Worm (Caenorhabditis elegans) whole organism, L1 larva: ENCODE results near the gene swt-5.
A peak's percentile ranks its signal among the peaks of the same experiment; 100 is the strongest.

Experiments
- C04F5.9 ChIP-seq: sonication (generic microtip); optimal IDR thresholded peaks from 2 replicates; lab custom pipeline; 2016; ENCODE audit warnings: missing genetic modification characterization, missing compliant biosample characterization
- C34B4.2 ChIP-seq: sonication (generic microtip); optimal IDR thresholded peaks from 2 replicates; lab custom pipeline; 2017; ENCODE audit warnings: mild to moderate bottlenecking, missing genetic modification characterization, missing compliant biosample characterization
- Y116A8C.19 ChIP-seq: sonication (generic microtip); optimal IDR thresholded peaks from 2 replicates; lab custom pipeline; 2016; ENCODE audit warnings: missing compliant biosample characterization, missing genetic modification characterization, borderline replicate concordance
- aly-2 ChIP-seq: fragments of 150-350 bp; optimal IDR thresholded peaks from 2 replicates; lab custom pipeline; 2014; ENCODE audit warnings: missing biosample characterization, missing genetic modification characterization
- ama-1 ChIP-seq: fragments of 150-350 bp; optimal IDR thresholded peaks from 2 replicates; lab custom pipeline; 2014
- blmp-1 ChIP-seq: fragments of 150-350 bp; optimal IDR thresholded peaks from 2 replicates; lab custom pipeline; 2014; ENCODE audit warnings: missing biosample characterization, missing genetic modification characterization
- ceh-63 ChIP-seq: fragments of 200-800 bp; sonication (Bioruptor generic); optimal IDR thresholded peaks from 2 replicates; lab custom pipeline; 2018; ENCODE audit warnings: mild to moderate bottlenecking, missing genetic modification characterization, missing compliant biosample characterization
- ceh-8 ChIP-seq: fragments of 200-800 bp; sonication (Bioruptor generic); optimal IDR thresholded peaks from 2 replicates; lab custom pipeline; 2018; ENCODE audit warnings: mild to moderate bottlenecking, missing genetic modification characterization, moderate library complexity, missing compliant biosample characterization
- ceh-82 ChIP-seq, 3 experiments: fragments of 150-350 bp in 1 of 3; sonication (generic microtip) in 2 of 3; optimal IDR thresholded peaks; 2 replicates each; lab custom pipeline; 2014 to 2017; ENCODE audit warnings: missing biosample characterization in 3 of 3, missing genetic modification characterization in 3 of 3
- ceh-88 ChIP-seq: fragments of 200-800 bp; sonication (Bioruptor generic); IDR thresholded peaks from 2 replicates; pipeline ENCODE4 v1.3.6; 2022; ENCODE audit warnings: missing genetic modification characterization, missing compliant biosample characterization
- ceh-90 ChIP-seq: sonication (generic microtip); optimal IDR thresholded peaks from 2 replicates; lab custom pipeline; 2016; ENCODE audit warnings: missing genetic modification characterization, missing compliant biosample characterization
- dpl-1 ChIP-seq, 3 experiments: fragments of 150-350 bp in 2 of 3; sonication (generic microtip) in 1 of 3; optimal IDR thresholded peaks; 2 replicates each; lab custom pipeline; 2014 to 2017; ENCODE audit warnings: missing biosample characterization in 3 of 3, missing genetic modification characterization in 3 of 3, missing genetic modification reagents in 3 of 3
- efl-1 ChIP-seq, 4 experiments: fragments of 150-350 bp; optimal IDR thresholded peaks in 3 of 4; peaks in 1 of 4; 1 replicate in 1 of 4; 2 replicates in 3 of 4; lab custom pipeline; 2014; ENCODE audit warnings: missing biosample characterization in 2 of 4, missing genetic modification characterization in 2 of 4, missing genetic modification reagents in 2 of 4
- egl-13 ChIP-seq: sonication (generic microtip); optimal IDR thresholded peaks from 2 replicates; lab custom pipeline; 2016; ENCODE audit warnings: missing genotype, missing genetic modification reagents, missing genetic modification characterization, missing compliant biosample characterization
- ets-5 ChIP-seq: fragments of 200-800 bp; sonication (Bioruptor generic); IDR thresholded peaks from 2 replicates; pipeline ENCODE4 v1.3.6; 2022; ENCODE audit warnings: missing genetic modification characterization, missing compliant biosample characterization
- fkh-10 ChIP-seq: sonication (generic microtip); optimal IDR thresholded peaks from 2 replicates; lab custom pipeline; 2017; ENCODE audit warnings: missing biosample characterization, missing genetic modification reagents, missing genetic modification characterization
- fkh-4 ChIP-seq: sonication (generic microtip); optimal IDR thresholded peaks from 2 replicates; lab custom pipeline; 2016; ENCODE audit warnings: missing compliant biosample characterization, missing genetic modification characterization, borderline replicate concordance
- fos-1 ChIP-seq: fragments of 150-350 bp; optimal IDR thresholded peaks from 2 replicates; lab custom pipeline; 2014; ENCODE audit warnings: missing biosample characterization, missing genetic modification characterization
- hlh-17 ChIP-seq: fragments of 200-800 bp; sonication (Bioruptor generic); optimal IDR thresholded peaks from 2 replicates; lab custom pipeline; 2018; ENCODE audit warnings: missing genetic modification characterization, mild to moderate bottlenecking, missing compliant biosample characterization, moderate library complexity, borderline replicate concordance
- hpl-2 ChIP-seq: fragments of 150-350 bp; optimal IDR thresholded peaks from 2 replicates; lab custom pipeline; 2014; ENCODE audit warnings: missing biosample characterization, missing genetic modification reagents, missing genetic modification characterization
- jun-1 ChIP-seq: fragments of 150-350 bp; optimal IDR thresholded peaks from 2 replicates; lab custom pipeline; 2014; ENCODE audit warnings: missing biosample characterization, missing genetic modification reagents, missing genetic modification characterization
- lin-13 ChIP-seq: fragments of 150-350 bp; optimal IDR thresholded peaks from 2 replicates; lab custom pipeline; 2014; ENCODE audit warnings: missing biosample characterization, missing genetic modification reagents, missing genetic modification characterization
- lin-15B ChIP-seq: fragments of 150-350 bp; sonication (generic microtip); optimal IDR thresholded peaks from 3 replicates; lab custom pipeline; 2014; ENCODE audit warnings: missing biosample characterization, missing genetic modification characterization
- lin-35 ChIP-seq, 2 experiments: fragments of 150-350 bp; optimal IDR thresholded peaks; 2 replicates each; lab custom pipeline; 2014; ENCODE audit warnings: missing biosample characterization in 2 of 2, missing genetic modification characterization in 2 of 2, missing genetic modification reagents in 2 of 2
- lir-3 ChIP-seq: sonication (generic microtip); optimal IDR thresholded peaks from 2 replicates; lab custom pipeline; 2016; ENCODE audit warnings: mild to moderate bottlenecking, missing genetic modification characterization, moderate library complexity, missing compliant biosample characterization; ENCODE audit not compliant: poor library complexity
- lsy-2 ChIP-seq, 2 experiments: fragments of 150-350 bp; optimal IDR thresholded peaks; 2 replicates each; lab custom pipeline; 2014; ENCODE audit warnings: missing biosample characterization in 2 of 2, missing genetic modification characterization in 2 of 2
- mab-9 ChIP-seq: fragments of 200-800 bp; sonication (Bioruptor generic); IDR thresholded peaks from 2 replicates; pipeline ENCODE4 v1.3.6; 2022; ENCODE audit warnings: missing genetic modification reagents, missing genetic modification characterization, missing compliant biosample characterization
- mdl-1 ChIP-seq, 2 experiments: fragments of 150-350 bp; optimal IDR thresholded peaks; 2 replicates each; lab custom pipeline; 2014 to 2017; ENCODE audit warnings: missing biosample characterization in 2 of 2, missing genetic modification characterization in 2 of 2, inconsistent platforms in 1 of 2
- mef-2 ChIP-seq: fragments of 150-350 bp; optimal IDR thresholded peaks from 2 replicates; lab custom pipeline; 2014; ENCODE audit warnings: missing biosample characterization, missing genetic modification characterization
- mep-1 ChIP-seq: fragments of 150-350 bp; optimal IDR thresholded peaks from 2 replicates; lab custom pipeline; 2014; ENCODE audit warnings: missing biosample characterization, missing genetic modification characterization
- nhr-20 ChIP-seq: sonication (generic microtip); optimal IDR thresholded peaks from 2 replicates; lab custom pipeline; 2016; ENCODE audit warnings: mild to moderate bottlenecking, missing genetic modification characterization, missing compliant biosample characterization
- nhr-28 ChIP-seq: fragments of 150-350 bp; optimal IDR thresholded peaks from 2 replicates; lab custom pipeline; 2014; ENCODE audit warnings: missing biosample characterization, missing genetic modification characterization
- nhr-71 ChIP-seq: sonication (generic microtip); optimal IDR thresholded peaks from 2 replicates; lab custom pipeline; 2016; ENCODE audit warnings: mild to moderate bottlenecking, missing genetic modification characterization, moderate library complexity, missing compliant biosample characterization
- nhr-77 ChIP-seq: fragments of 150-350 bp; optimal IDR thresholded peaks from 2 replicates; lab custom pipeline; 2014; ENCODE audit warnings: missing biosample characterization, missing genetic modification characterization
- nhr-85 ChIP-seq: sonication (generic microtip); peaks from one replicate; lab custom pipeline; 2016; ENCODE audit warnings: missing genetic modification characterization, inconsistent platforms, missing compliant biosample characterization
- nhr-90 ChIP-seq: sonication (generic microtip); optimal IDR thresholded peaks from 2 replicates; lab custom pipeline; 2016; ENCODE audit warnings: mild to moderate bottlenecking, missing genetic modification characterization, missing compliant biosample characterization; ENCODE audit not compliant: poor library complexity
- pag-3 ChIP-seq: sonication (generic microtip); optimal IDR thresholded peaks from 2 replicates; lab custom pipeline; 2017; ENCODE audit warnings: missing genetic modification characterization, mild to moderate bottlenecking, missing compliant biosample characterization, antibody characterized with exemption, borderline replicate concordance; ENCODE audit not compliant: insufficient read depth
- pax-3 ChIP-seq: fragments of 200-800 bp; sonication (Bioruptor generic); optimal IDR thresholded peaks from 2 replicates; lab custom pipeline; 2018; ENCODE audit warnings: mild to moderate bottlenecking, missing genetic modification characterization, moderate library complexity, missing compliant biosample characterization
- pqm-1 ChIP-seq: sonication (generic microtip); optimal IDR thresholded peaks from 3 replicates; lab custom pipeline; 2017; ENCODE audit warnings: missing biosample characterization, missing genetic modification characterization
- rnt-1 ChIP-seq: sonication (generic microtip); optimal IDR thresholded peaks from 2 replicates; lab custom pipeline; 2016; ENCODE audit warnings: mild to moderate bottlenecking, missing genetic modification characterization, moderate library complexity, missing compliant biosample characterization
- skn-1 ChIP-seq: fragments of 150-350 bp; optimal IDR thresholded peaks from 2 replicates; lab custom pipeline; 2014; ENCODE audit warnings: missing biosample characterization, missing genetic modification characterization
- snpc-4 ChIP-seq: fragments of 150-350 bp; optimal IDR thresholded peaks from 2 replicates; lab custom pipeline; 2014; ENCODE audit warnings: missing biosample characterization, missing genetic modification characterization
- sup-37 ChIP-seq: fragments of 200-800 bp; sonication (Bioruptor generic); optimal IDR thresholded peaks from 2 replicates; lab custom pipeline; 2018; ENCODE audit warnings: mild to moderate bottlenecking, missing genetic modification characterization, missing compliant biosample characterization
- swsn-7 ChIP-seq: sonication (generic microtip); optimal IDR thresholded peaks from 2 replicates; lab custom pipeline; 2016; ENCODE audit warnings: missing genetic modification characterization, missing compliant biosample characterization
- tlp-1 ChIP-seq: fragments of 150-350 bp; optimal IDR thresholded peaks from 2 replicates; lab custom pipeline; 2014; ENCODE audit warnings: missing biosample characterization, missing genetic modification characterization
- unc-30 ChIP-seq: sonication (generic microtip); optimal IDR thresholded peaks from 2 replicates; lab custom pipeline; 2017; ENCODE audit warnings: missing biosample characterization, missing genetic modification characterization
- unc-86 ChIP-seq: sonication (generic microtip); optimal IDR thresholded peaks from 2 replicates; lab custom pipeline; 2016; ENCODE audit warnings: missing genetic modification characterization, missing compliant biosample characterization
- ztf-4 ChIP-seq: fragments of 150-350 bp; optimal IDR thresholded peaks from 2 replicates; lab custom pipeline; 2014; ENCODE audit warnings: missing biosample characterization, missing genetic modification characterization

Gene swt-5

ce11 chrV:9503152-9503817 is 2.1 kb downstream of the swt-5 start (continued):
- TF ChIP-seq nhr-85 (tag; lab: Kevin White, UChicago) = peak; percentile 83
- no peak for TF ChIP-seq hpl-2 (GFP tag; lab: Kevin White, UChicago)
- peak; percentile 63 for TF ChIP-seq fos-1
- no peak for TF ChIP-seq mef-2 (tag; lab: Kevin White, UChicago)
- no peak for TF ChIP-seq sup-37
- TF ChIP-seq egl-13 (tag; lab: Kevin White, UChicago) = peak; percentile 67
- no peak for TF ChIP-seq ceh-90 (tag; lab: Kevin White, UChicago)
- peak; percentile 95 for TF ChIP-seq snpc-4
- TF ChIP-seq ama-1 (lab: Kevin White, UChicago) = peak; percentile 5
- TF ChIP-seq ceh-88 (GFP tag; lab: Robert Waterston, UW) = 0 out of 2 replicates have a peak, but pooled peaks have one; percentile 20
- TF ChIP-seq nhr-90 (tag; lab: Kevin White, UChicago) = peak; percentile 83
- TF ChIP-seq aly-2 (tag; lab: Kevin White, UChicago) = peak; percentile 19
- no peak for TF ChIP-seq ets-5 (GFP tag; lab: Robert Waterston, UW)
- TF ChIP-seq C34B4.2 (tag; lab: Kevin White, UChicago) = no peak
- no peak for TF ChIP-seq nhr-28 (tag; lab: Kevin White, UChicago)
- TF ChIP-seq nhr-20 = peak; percentile 81
- TF ChIP-seq ceh-63 (GFP tag; lab: Kevin White, UChicago) = no peak

ce11 chrV:9504474-9504960 is 3.3 kb downstream of the swt-5 start, which contains the start of gene haao-1:
Gene haao-1 (plus strand): TSS chrV:9504910.
- TF ChIP-seq lsy-2 (tag; optimal IDR thresholded peaks at IDR 0.05; lab: Kevin White, UChicago) (no peak), mep-1 (tag; lab: Kevin White, UChicago) (peak; percentile 30), C34B4.2 (tag; lab: Kevin White, UChicago) (no peak), lir-3 (tag; lab: Kevin White, UChicago) (no peak), pag-3 (tag; lab: Kevin White, UChicago) (no peak), blmp-1 (peak; percentile 69), dpl-1 (GFP tag; optimal IDR thresholded peaks at IDR 0.05; lab: Kevin White, UChicago) (no peak), lin-13 (GFP tag; lab: Kevin White, UChicago) (no peak), sup-37 (no peak), fkh-10 (GFP tag; lab: Kevin White, UChicago) (no peak), pax-3 (no peak), mdl-1 (tag; optimal IDR thresholded peaks at IDR 0.05; lab: Kevin White, UChicago) (no peak), nhr-28 (tag; lab: Kevin White, UChicago) (no peak), unc-86 (tag; lab: Kevin White, UChicago) (no peak), nhr-20 (peak; percentile 20), rnt-1 (no peak), nhr-71 (tag; lab: Kevin White, UChicago) (peak; percentile 36), mef-2 (tag; lab: Kevin White, UChicago) (no peak), lin-35 (GFP tag; optimal IDR thresholded peaks at IDR 0.05; lab: Kevin White, UChicago) (no peak), ztf-4 (tag; lab: Kevin White, UChicago) (no peak), ceh-88 (GFP tag; lab: Robert Waterston, UW) (no peak), efl-1 (optimal IDR thresholded peaks at IDR 0.05; lab: Kevin White, UChicago) (no peak), efl-1 (GFP tag; optimal IDR thresholded peaks at IDR 0.05 in 1 of 2; lab: Kevin White, UChicago) (no peak), ceh-82 (tag; optimal IDR thresholded peaks at IDR 0.05; lab: Kevin White, UChicago) (no peak), hlh-17 (GFP tag; lab: Kevin White, UChicago) (no peak), swsn-7 (no peak), skn-1 (no peak), unc-30 (tag; lab: Kevin White, UChicago) (no peak), mab-9 (GFP tag; lab: Robert Waterston, UW) (no peak), fkh-4 (tag; lab: Kevin White, UChicago) (no peak), nhr-77 (tag; lab: Kevin White, UChicago) (no peak), jun-1 (tag; lab: Kevin White, UChicago) (no peak), ceh-63 (GFP tag; lab: Kevin White, UChicago) (no peak), C04F5.9 (tag; lab: Kevin White, UChicago) (no peak), tlp-1 (tag; lab: Kevin White, UChicago) (no peak), nhr-90 (tag; lab: Kevin White, UChicago) (no peak), fos-1 (no peak), pqm-1 (tag; lab: Kevin White, UChicago) (no peak), ceh-90 (tag; lab: Kevin White, UChicago) (no peak), Y116A8C.19 (tag; lab: Kevin White, UChicago) (no peak), lin-15B (tag; lab: Kevin White, UChicago) (no peak), ceh-8 (GFP tag; lab: Kevin White, UChicago) (no peak)
